Fruit fly (Drosophila melanogaster) S2 (cell line): ENCODE measurements around the gene Polr3G.

Experiments used
- CG8478 ChIP-seq: fragments of >200 bp; optimal IDR thresholded peaks from 2 replicates; lab custom pipeline; 2018
- CTCF ChIP-seq, 2 experiments: fragments of >200 bp; optimal IDR thresholded peaks; 2 replicates each; lab custom pipeline; 2018

- TF ChIP-seq CG8478 (lab: Kevin White, UChicago) (no peak), CTCF (optimal IDR thresholded peaks at IDR 0.05; lab: Kevin White, UChicago) (no peak)
Measured at dm6 chr3L:17394435-17395017, 32.4 kb downstream of the Polr3G start.
